Fruit fly (Drosophila melanogaster) whole organism, wandering third instar larva: ENCODE results near the gene Axud1.

ENCODE experiments used
- Abd-B ChIP-seq: fragments of >200 bp; optimal IDR thresholded peaks from 2 replicates; lab custom pipeline; 2017; ENCODE audit warnings: missing biosample characterization, missing genetic modification characterization
- CG32264 ChIP-seq: fragments of 200-800 bp; sonication (Bioruptor generic); optimal IDR thresholded peaks from 2 replicates; lab custom pipeline; 2016; ENCODE audit warnings: missing biosample characterization, missing genetic modification characterization
- CG9705 ChIP-seq: fragments of 200-800 bp; sonication (Bioruptor generic); optimal IDR thresholded peaks from 2 replicates; lab custom pipeline; 2018; ENCODE audit warnings: missing biosample characterization, mild to moderate bottlenecking, missing genetic modification characterization
- CrebA ChIP-seq: fragments of 200-800 bp; sonication (Bioruptor generic); optimal IDR thresholded peaks from 2 replicates; lab custom pipeline; 2016; ENCODE audit warnings: missing biosample characterization, mild to moderate bottlenecking, missing genetic modification characterization, borderline replicate concordance
- Dif ChIP-seq: fragments of 200-275, 200-300 bp; sonication (Bioruptor generic); optimal IDR thresholded peaks from 2 replicates; lab custom pipeline; 2018; ENCODE audit warnings: missing biosample characterization, missing genetic modification characterization; ENCODE audit not compliant: partially characterized antibody
- GATAd ChIP-seq: sonication (Bioruptor generic); optimal IDR thresholded peaks from 2 replicates; lab custom pipeline; 2016; ENCODE audit warnings: missing biosample characterization, missing genetic modification characterization
- HLH106 ChIP-seq: fragments of 200-800 bp; optimal IDR thresholded peaks from 3 replicates; lab custom pipeline; 2019; ENCODE audit warnings: missing biosample characterization, mild to moderate bottlenecking, missing genetic modification characterization, moderate library complexity
- Hnf4 ChIP-seq: fragments of 200-800 bp; sonication (Bioruptor generic); optimal IDR thresholded peaks from 2 replicates; lab custom pipeline; 2016; ENCODE audit warnings: missing biosample characterization, mild to moderate bottlenecking, missing genetic modification characterization
- Hr83 ChIP-seq: fragments of 200-300 bp; sonication (Bioruptor generic); optimal IDR thresholded peaks from 2 replicates; lab custom pipeline; 2016; ENCODE audit warnings: missing biosample characterization, mild to moderate bottlenecking, missing genetic modification characterization, moderate library complexity; ENCODE audit not compliant: poor library complexity, severe bottlenecking
- Jra ChIP-seq: sonication (Bioruptor generic); optimal IDR thresholded peaks from 2 replicates; lab custom pipeline; 2016; ENCODE audit warnings: missing biosample characterization, missing genetic modification characterization
- N ChIP-seq: fragments of >200 bp; optimal IDR thresholded peaks from 2 replicates; lab custom pipeline; 2018; ENCODE audit warnings: missing biosample characterization, missing external identifiers, missing genetic modification characterization
- OdsH ChIP-seq: fragments of 200-800 bp; sonication (Bioruptor generic); optimal IDR thresholded peaks from 2 replicates; lab custom pipeline; 2016; ENCODE audit warnings: missing biosample characterization, mild to moderate bottlenecking, missing genetic modification characterization
- Rel ChIP-seq, 2 experiments: fragments of 200-800 bp; sonication (Bioruptor generic) in 1 of 2; optimal IDR thresholded peaks; 2 replicates in 1 of 2; 3 replicates in 1 of 2; lab custom pipeline; 2016 to 2019; ENCODE audit warnings: mild to moderate bottlenecking in 2 of 2, missing biosample characterization in 2 of 2, missing genetic modification characterization in 2 of 2, moderate library complexity in 1 of 2
- Sp1 ChIP-seq: fragments of 200-800 bp; sonication (Bioruptor generic); optimal IDR thresholded peaks from 3 replicates; lab custom pipeline; 2019; ENCODE audit warnings: missing biosample characterization, mild to moderate bottlenecking, missing genetic modification characterization, moderate library complexity
- Vsx2 ChIP-seq: fragments of 200-300, 225-300 bp; sonication (Bioruptor generic); optimal IDR thresholded peaks from 2 replicates; lab custom pipeline; 2018; ENCODE audit warnings: missing biosample characterization, missing genetic modification characterization; ENCODE audit not compliant: partially characterized antibody
- br ChIP-seq: fragments of 200-800 bp; sonication (Bioruptor generic); optimal IDR thresholded peaks from 2 replicates; lab custom pipeline; 2016; ENCODE audit warnings: missing biosample characterization, missing genetic modification characterization
- brk ChIP-seq: fragments of 200-800 bp; sonication (Bioruptor generic); optimal IDR thresholded peaks from 2 replicates; lab custom pipeline; 2016; ENCODE audit warnings: missing biosample characterization, mild to moderate bottlenecking, missing genetic modification characterization
- dl ChIP-seq, 2 experiments: fragments of 175-275, 200-275 bp in 1 of 2; fragments of 200-275 bp in 1 of 2; sonication (Bioruptor generic); optimal IDR thresholded peaks; lab custom pipeline; 2018; ENCODE audit warnings: mild to moderate bottlenecking in 2 of 2, missing biosample characterization in 2 of 2, missing genetic modification characterization in 2 of 2, moderate library complexity in 2 of 2; ENCODE audit not compliant: partially characterized antibody in 2 of 2, insufficient read depth in 1 of 2
- dsf ChIP-seq: sonication (Bioruptor generic); optimal IDR thresholded peaks from 2 replicates; lab custom pipeline; 2016; ENCODE audit warnings: missing biosample characterization, missing genetic modification characterization, borderline replicate concordance
- foxo ChIP-seq, 2 experiments: fragments of 200-800 bp; sonication (Bioruptor generic); optimal IDR thresholded peaks; 2 replicates in 1 of 2; 3 replicates in 1 of 2; lab custom pipeline; 2016 to 2017; ENCODE audit warnings: missing biosample characterization in 2 of 2, missing genetic modification characterization in 2 of 2
- fru ChIP-seq: fragments of 200-800 bp; sonication (Bioruptor generic); optimal IDR thresholded peaks from 3 replicates; lab custom pipeline; 2016; ENCODE audit warnings: missing biosample characterization, mild to moderate bottlenecking, missing genetic modification characterization
- h ChIP-seq: fragments of 200-800 bp; sonication (Bioruptor generic); optimal IDR thresholded peaks from 3 replicates; lab custom pipeline; 2016; ENCODE audit warnings: missing biosample characterization, mild to moderate bottlenecking, missing genetic modification characterization
- psq ChIP-seq: fragments of 200-800 bp; sonication (Bioruptor generic); optimal IDR thresholded peaks from 3 replicates; lab custom pipeline; 2017; ENCODE audit warnings: missing biosample characterization, mild to moderate bottlenecking, missing genetic modification characterization, moderate library complexity
- sage ChIP-seq: fragments of 200-800 bp; sonication (Bioruptor generic); optimal IDR thresholded peaks from 2 replicates; lab custom pipeline; 2016; ENCODE audit warnings: missing biosample characterization, mild to moderate bottlenecking, missing genetic modification characterization
- tai ChIP-seq: sonication (Bioruptor generic); optimal IDR thresholded peaks from 2 replicates; lab custom pipeline; 2016; ENCODE audit warnings: missing biosample characterization, missing genetic modification characterization
- woc ChIP-seq: sonication (Bioruptor generic); optimal IDR thresholded peaks from 2 replicates; lab custom pipeline; 2016; ENCODE audit warnings: missing biosample characterization, mild to moderate bottlenecking, missing genetic modification characterization

Gene Axud1

dm6 chr2L:2365077-2365651 lies at the start of gene Axud1, which contains the start of gene Rab5:
Gene Axud1 (plus strand): TSS chr2L:2365345.
Gene Rab5 (minus strand): TSS chr2L:2365273.
- peak; percentile 28 for TF ChIP-seq brk (GFP tag; lab: Kevin White, UChicago)
- TF ChIP-seq sage (GFP tag; lab: Kevin White, UChicago): no peak
- peak; percentile 33 for TF ChIP-seq Hr83 (GFP tag; lab: Kevin White, UChicago)
- TF ChIP-seq h (GFP tag; lab: Kevin White, UChicago): peak; percentile 17
- no peak for TF ChIP-seq CG32264 (GFP tag; lab: Kevin White, UChicago)
- peak; percentile 47 for TF ChIP-seq fru
- TF ChIP-seq Jra (GFP tag; lab: Kevin White, UChicago): peak; percentile 45

- TF ChIP-seq Abd-B (GFP tag; lab: Kevin White, UChicago) (no peak), Sp1 (no peak), dl (GFP tag; optimal IDR thresholded peaks at IDR 0.05; lab: Kevin White, UChicago; ENCODE audit: insufficient read depth in 1 of 2, partially characterized antibody in 2 of 2) (no peak), dsf (GFP tag; lab: Kevin White, UChicago) (no peak), h (GFP tag; lab: Kevin White, UChicago) (no peak), GATAd (GFP tag; lab: Kevin White, UChicago) (no peak), psq (GFP tag; lab: Kevin White, UChicago) (no peak), Hr83 (GFP tag; lab: Kevin White, UChicago) (no peak), CrebA (GFP tag; lab: Kevin White, UChicago) (no peak), Vsx2 (GFP tag; lab: Kevin White, UChicago) (no peak), OdsH (GFP tag; lab: Kevin White, UChicago) (no peak), N (GFP tag; lab: Kevin White, UChicago) (no peak), CG32264 (GFP tag; lab: Kevin White, UChicago) (no peak), fru (no peak), Dif (GFP tag; lab: Kevin White, UChicago) (no peak), br (GFP tag; lab: Kevin White, UChicago) (no peak)
These were observed 16.7 kb upstream of the Axud1 start for dm6 chr2L:2348479-2348878.

dm6 chr2L:2357228-2357656 lies 7.9 kb upstream of the Axud1 start, which contains the start of gene CG9967:
Gene CG9967 (minus strand): TSS chr2L:2357356.
- TF ChIP-seq h (GFP tag; lab: Kevin White, UChicago): peak; percentile 55
- TF ChIP-seq OdsH (GFP tag; lab: Kevin White, UChicago): peak; percentile 7
- TF ChIP-seq Jra (GFP tag; lab: Kevin White, UChicago): peak; percentile 5
- no peak for TF ChIP-seq dsf (GFP tag; lab: Kevin White, UChicago)
- peak; percentile 23 for TF ChIP-seq HLH106 (tag; lab: Kevin White, UChicago)
- no peak for TF ChIP-seq Abd-B (GFP tag; lab: Kevin White, UChicago)
- TF ChIP-seq foxo (GFP tag; optimal IDR thresholded peaks at IDR 0.05; lab: Kevin White, UChicago): peak in 1 of 2 experiments; percentile 26
- TF ChIP-seq CG9705: peak; percentile 21
- TF ChIP-seq Hnf4 (GFP tag; lab: Kevin White, UChicago): peak; percentile 40

- TF ChIP-seq woc (GFP tag; lab: Kevin White, UChicago): no peak
- peak; percentile 11 for TF ChIP-seq tai (GFP tag; lab: Kevin White, UChicago)
- TF ChIP-seq Rel (GFP tag; optimal IDR thresholded peaks at IDR 0.05; lab: Kevin White, UChicago): no peak
- peak; percentile 37 for TF ChIP-seq Rel (tag; optimal IDR thresholded peaks at IDR 0.05; lab: Kevin White, UChicago)
These were observed 3.0 kb upstream of the Axud1 start for dm6 chr2L:2361893-2362807.
